Fruit fly (Drosophila melanogaster): ENCODE results near the gene Mur29B.

The Mur29B gene

DNA sequence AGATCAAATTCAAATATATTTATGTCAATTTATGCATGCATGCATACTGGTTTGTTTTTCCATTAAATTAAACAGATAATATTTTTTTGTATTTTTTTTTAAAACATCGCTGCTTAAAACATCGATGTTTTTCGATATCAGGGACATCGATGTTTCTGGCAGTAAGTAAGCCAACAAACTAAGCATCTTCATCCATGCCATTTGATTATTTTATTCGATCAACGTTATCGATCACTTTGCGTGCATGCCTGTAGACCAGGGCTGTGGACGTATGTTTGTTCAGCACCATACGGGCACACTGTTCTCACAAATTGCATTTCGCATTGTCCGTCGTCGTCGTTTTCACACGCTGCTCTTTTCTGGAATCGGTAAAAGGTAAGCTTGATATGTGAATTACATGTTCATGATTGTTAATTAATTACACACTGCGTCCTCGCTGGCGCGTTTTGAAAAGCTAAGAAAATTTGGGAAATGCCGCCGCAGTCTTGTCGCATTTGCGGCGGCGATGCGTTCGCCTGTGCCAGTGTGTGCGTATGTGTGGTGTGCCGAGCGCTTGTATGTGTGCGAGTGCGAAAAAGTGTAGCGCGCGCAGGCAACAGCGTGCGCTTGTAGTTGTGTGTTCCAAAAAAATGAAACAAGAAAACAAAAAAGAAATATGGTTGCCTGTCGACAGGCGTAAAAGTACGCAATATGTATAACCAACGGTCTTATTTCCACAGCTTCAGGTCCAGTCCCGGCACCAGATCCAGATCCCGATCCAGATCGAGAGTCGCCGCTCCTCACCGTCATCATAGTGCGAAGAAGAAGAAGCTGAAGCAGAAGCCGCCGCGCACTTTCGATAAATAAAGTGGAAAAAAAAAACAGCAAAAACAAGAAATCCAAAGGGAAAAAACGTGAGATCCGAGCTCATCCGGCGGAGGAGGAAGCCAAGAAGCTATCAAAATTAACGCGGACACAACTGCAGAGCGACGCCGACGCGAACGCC is 51.6 kb downstream of the Mur29B start, which contains the start of gene emb (continued):
- TF ChIP-seq Lhr (GFP tag; optimal IDR thresholded peaks at IDR 0.05) (peak; percentile 93), Abd-B (GFP tag; optimal IDR thresholded peaks at IDR 0.05) (no peak), Ets97D (GFP tag; optimal IDR thresholded peaks at IDR 0.05) (peak; percentile 95), Atf6 (GFP tag; IDR thresholded peaks at IDR 0.05) (peak; percentile 39; the same call in 1 of the 2 replicates), CG12219 (GFP tag; optimal IDR thresholded peaks at IDR 0.05) (peak; percentile 0), tll (GFP tag; optimal IDR thresholded peaks at IDR 0.05) (peak in 1 of 2 experiments; percentile 1), fru (optimal IDR thresholded peaks at IDR 0.05) (no peak), ro (GFP tag; IDR thresholded peaks at IDR 0.05) (no peak), Doc3 (GFP tag; IDR thresholded peaks at IDR 0.05; ENCODE audit: partially characterized antibody) (peak; percentile 92), Xbp1 (GFP tag; optimal IDR thresholded peaks at IDR 0.05) (peak; percentile 45), MESR4 (GFP tag; optimal IDR thresholded peaks at IDR 0.05) (peak; percentile 95), kay (GFP tag; optimal IDR thresholded peaks at IDR 0.05) (no peak), dati (GFP tag; IDR thresholded peaks at IDR 0.05) (no peak), sisA (GFP tag; IDR thresholded peaks at IDR 0.05) (no peak), chinmo (GFP tag; IDR thresholded peaks at IDR 0.05; ENCODE audit: partially characterized antibody) (peak; percentile 98), CG9609 (GFP tag; optimal IDR thresholded peaks at IDR 0.05) (peak; percentile 40), lab (GFP tag; optimal IDR thresholded peaks at IDR 0.05) (no peak), CG31224 (GFP tag; IDR thresholded peaks at IDR 0.05) (no peak), mirr (GFP tag; optimal IDR thresholded peaks at IDR 0.05) (no peak), sens-2 (GFP tag; IDR thresholded peaks at IDR 0.05) (no peak), CG8478 (optimal IDR thresholded peaks at IDR 0.05) (peak; percentile 85), fu2 (GFP tag; optimal IDR thresholded peaks at IDR 0.05) (peak; percentile 64), CG6791 (GFP tag; IDR thresholded peaks at IDR 0.05; ENCODE audit: partially characterized antibody) (peak; percentile 99), Chrac-16 (GFP tag; optimal IDR thresholded peaks at IDR 0.05) (peak; percentile 56), exex (tag; optimal IDR thresholded peaks at IDR 0.05) (no peak), Elba2 (GFP tag; optimal IDR thresholded peaks at IDR 0.05) (peak; percentile 14), gcm2 (GFP tag; optimal IDR thresholded peaks at IDR 0.05) (peak; percentile 26), slou (GFP tag; optimal IDR thresholded peaks at IDR 0.05) (peak; percentile 2), odd (GFP tag; optimal IDR thresholded peaks at IDR 0.05) (no peak), CG6765 (GFP tag; optimal IDR thresholded peaks at IDR 0.05) (no peak), da (GFP tag; optimal IDR thresholded peaks at IDR 0.05) (no peak), zfh1 (GFP tag; IDR thresholded peaks at IDR 0.05) (peak; percentile 36; the same call in 1 of the 3 replicates), CG18619 (GFP tag; optimal IDR thresholded peaks at IDR 0.05) (peak; percentile 15), luna (GFP tag; optimal IDR thresholded peaks at IDR 0.05) (no peak), BEAF-32 (GFP tag; optimal IDR thresholded peaks at IDR 0.05) (peak; percentile 91), Rfx (GFP tag; IDR thresholded peaks at IDR 0.05) (peak; percentile 69), CG3995 (GFP tag; optimal IDR thresholded peaks at IDR 0.05) (peak; percentile 47), Lim3 (GFP tag; IDR thresholded peaks at IDR 0.05) (no peak), seq (GFP tag; IDR thresholded peaks at IDR 0.05) (no peak), CG14667 (GFP tag; IDR thresholded peaks at IDR 0.05) (no peak), CG11398 (GFP tag; optimal IDR thresholded peaks at IDR 0.05) (no peak), CG3407 (GFP tag; optimal IDR thresholded peaks at IDR 0.05) (no peak), Sin3A (optimal IDR thresholded peaks at IDR 0.05) (peak; percentile 82), grn (GFP tag; optimal IDR thresholded peaks at IDR 0.05) (no peak), dm (GFP tag; optimal IDR thresholded peaks at IDR 0.05) (peak; percentile 83), CG18476 (GFP tag; optimal IDR thresholded peaks at IDR 0.05) (peak; percentile 41), repo (GFP tag; optimal IDR thresholded peaks at IDR 0.05) (peak; percentile 19), emc (GFP tag; optimal IDR thresholded peaks at IDR 0.05) (no peak), ftz-f1 (GFP tag; optimal IDR thresholded peaks at IDR 0.05) (peak; percentile 19), CG11695 (GFP tag; IDR thresholded peaks at IDR 0.05) (no peak)
